Worm (Caenorhabditis elegans): ENCODE data around the gene F49H12.2.

DNA sequence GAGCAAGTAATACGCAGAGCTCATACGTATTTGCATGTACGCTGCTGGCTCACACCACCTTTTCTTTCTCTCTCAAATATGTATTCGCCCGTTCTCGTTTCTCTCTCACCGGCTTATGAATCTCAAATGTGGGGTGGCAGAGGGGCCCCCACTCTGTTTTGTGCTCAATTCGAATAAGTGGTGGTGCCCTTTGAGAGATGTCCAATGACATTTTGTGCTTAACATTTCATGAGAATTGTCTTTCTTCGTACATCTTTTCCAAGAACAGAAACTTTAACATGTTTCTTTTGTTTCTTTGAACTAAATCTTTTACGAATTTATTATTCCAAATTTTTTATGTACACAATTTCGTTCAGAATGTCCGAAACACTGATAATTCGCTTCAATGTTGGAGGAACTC is 1.1 kb upstream of the F49H12.2 start, which contains the start of gene F49H12.3:
- TF ChIP-seq ama-1 (optimal IDR thresholded peaks at IDR 0.05) (no peak), tbx-37 (GFP tag; conservative IDR thresholded peaks at IDR 0.05) (no peak), tra-4 (tag; optimal IDR thresholded peaks at IDR 0.05) (no peak), ceh-36 (tag; optimal IDR thresholded peaks at IDR 0.05) (no peak), ceh-13 (GFP tag; optimal IDR thresholded peaks at IDR 0.05) (no peak), ets-7 (tag; optimal IDR thresholded peaks at IDR 0.05) (no peak)
